Fruit fly (Drosophila melanogaster): ENCODE measurements around the gene CG3609.

The CG3609 gene

dm6 chr2L:2348479-2348878 lies 25.9 kb downstream of the CG3609 start (continued):
- no peak for TF ChIP-seq CG11093 (GFP tag; IDR thresholded peaks at IDR 0.05)
- TF ChIP-seq Ptx1 (GFP tag; IDR thresholded peaks at IDR 0.05), result peak; percentile 39
- TF ChIP-seq trem (tag; optimal IDR thresholded peaks at IDR 0.05), result no peak
- TF ChIP-seq HHEX (GFP tag; optimal IDR thresholded peaks at IDR 0.05), result peak; percentile 43
- peak; percentile 12 for TF ChIP-seq Oli (tag; optimal IDR thresholded peaks at IDR 0.05)
